Worm (Caenorhabditis elegans) whole organism, young adult: ENCODE measurements around the gene usp-46.

Source experiments
- B0019.2 ChIP-seq: fragments of 200-800 bp; sonication (Bioruptor generic); conservative IDR thresholded peaks from 2 replicates; pipeline ENCODE4 v1.3.6; 2022; ENCODE audit warnings: missing genetic modification reagents, missing genetic modification characterization, missing compliant biosample characterization
- F10E7.11 ChIP-seq: sonication (generic microtip); optimal IDR thresholded peaks from 2 replicates; lab custom pipeline; 2017; ENCODE audit warnings: mild to moderate bottlenecking, missing genetic modification characterization, moderate library complexity, missing compliant biosample characterization
- F23B12.7 ChIP-seq: sonication (generic microtip); optimal IDR thresholded peaks from 2 replicates; lab custom pipeline; 2017; ENCODE audit warnings: missing genetic modification characterization, mild to moderate bottlenecking, missing compliant biosample characterization, antibody characterized with exemption, moderate library complexity; ENCODE audit not compliant: insufficient read depth
- F39B2.1 ChIP-seq: fragments of 200-800 bp; sonication (Bioruptor generic); IDR thresholded peaks from 2 replicates; pipeline ENCODE4 v1.3.6; 2022; ENCODE audit warnings: missing genetic modification reagents, missing genetic modification characterization, missing compliant biosample characterization
- Y53F4B.3 ChIP-seq: fragments of 200-800 bp; sonication (Bioruptor generic); IDR thresholded peaks from 2 replicates; pipeline ENCODE4 v1.3.6; 2022; ENCODE audit warnings: missing genetic modification reagents, missing genetic modification characterization, missing compliant biosample characterization
- ama-1 ChIP-seq, 3 experiments: fragments of 150-350 bp in 1 of 3; sonication (generic microtip) in 2 of 3; optimal IDR thresholded peaks; 2 replicates each; lab custom pipeline; 2014 to 2018; ENCODE audit warnings: missing biosample characterization in 2 of 3, missing genetic modification characterization in 2 of 3, missing genetic modification reagents in 2 of 3
- atf-7 ChIP-seq: sonication (generic microtip); optimal IDR thresholded peaks from 2 replicates; lab custom pipeline; 2017; ENCODE audit warnings: mild to moderate bottlenecking, missing genetic modification characterization, missing compliant biosample characterization
- ceh-27 ChIP-seq: fragments of 200-800 bp; sonication (Bioruptor generic); optimal IDR thresholded peaks from 2 replicates; lab custom pipeline; 2018; ENCODE audit warnings: mild to moderate bottlenecking, missing genetic modification characterization, moderate library complexity, missing compliant biosample characterization
- ceh-58 ChIP-seq: fragments of 200-800 bp; sonication (Bioruptor generic); IDR thresholded peaks from 2 replicates; pipeline ENCODE4 v1.3.6; 2022; ENCODE audit warnings: missing genetic modification characterization, missing compliant biosample characterization
- chd-7 ChIP-seq: sonication (generic microtip); optimal IDR thresholded peaks from 2 replicates; lab custom pipeline; 2016; ENCODE audit warnings: mild to moderate bottlenecking, missing genetic modification characterization, moderate library complexity, missing compliant biosample characterization
- dox-1 ChIP-seq: fragments of 200-800 bp; sonication (Bioruptor generic); IDR thresholded peaks from 2 replicates; pipeline ENCODE4 v1.3.6; 2022; ENCODE audit warnings: missing genetic modification reagents, missing genetic modification characterization, missing compliant biosample characterization
- dpl-1 ChIP-seq: fragments of 150-350 bp; optimal IDR thresholded peaks from 2 replicates; lab custom pipeline; 2014; ENCODE audit warnings: missing biosample characterization, missing genetic modification reagents, missing genetic modification characterization
- efl-1 ChIP-seq: fragments of 150-350 bp; optimal IDR thresholded peaks from 2 replicates; lab custom pipeline; 2014; ENCODE audit warnings: missing biosample characterization, missing genetic modification reagents, missing genetic modification characterization
- ekl-4 ChIP-seq: fragments of 200-800 bp; sonication (Bioruptor generic); IDR thresholded peaks from 2 replicates; pipeline ENCODE4 v1.3.6; 2022; ENCODE audit warnings: missing genetic modification reagents, missing genetic modification characterization, missing compliant biosample characterization
- hlh-26 ChIP-seq: fragments of 200-800 bp; sonication (Bioruptor generic); conservative IDR thresholded peaks from 2 replicates; pipeline ENCODE4 v1.3.6; 2022; ENCODE audit warnings: missing genetic modification reagents, missing genetic modification characterization, missing compliant biosample characterization
- hrde-1 ChIP-seq: sonication (generic microtip); optimal IDR thresholded peaks from 2 replicates; lab custom pipeline; 2016; ENCODE audit warnings: missing genetic modification characterization, mild to moderate bottlenecking, missing compliant biosample characterization, moderate library complexity, missing genotype, missing genetic modification reagents, borderline replicate concordance
- hsf-1 ChIP-seq: fragments of 200-800 bp; sonication (Bioruptor generic); IDR thresholded peaks from 2 replicates; pipeline ENCODE4 v1.3.6; 2022; ENCODE audit warnings: missing genetic modification reagents, missing genetic modification characterization, missing compliant biosample characterization
- let-607 ChIP-seq, 2 experiments: fragments of 200-800 bp in 1 of 2; sonication (Bioruptor generic) in 1 of 2; sonication (generic microtip) in 1 of 2; optimal IDR thresholded peaks; 2 replicates each; lab custom pipeline; 2016 to 2018; ENCODE audit warnings: mild to moderate bottlenecking in 2 of 2, missing compliant biosample characterization in 2 of 2, missing genetic modification characterization in 2 of 2, moderate library complexity in 2 of 2, missing genotype in 1 of 2
- lin-26 ChIP-seq: fragments of 200-800 bp; sonication (Bioruptor generic); IDR thresholded peaks from 2 replicates; pipeline ENCODE4 v1.3.6; 2022; ENCODE audit warnings: missing genetic modification reagents, missing genetic modification characterization, missing compliant biosample characterization
- lin-35 ChIP-seq, 3 experiments: fragments of 150-350 bp in 2 of 3; sonication (generic microtip) in 1 of 3; optimal IDR thresholded peaks; 2 replicates each; lab custom pipeline; 2014 to 2018; ENCODE audit warnings: missing biosample characterization in 3 of 3, missing genetic modification characterization in 3 of 3, missing genetic modification reagents in 3 of 3
- lin-40 ChIP-seq: sonication (generic microtip); optimal IDR thresholded peaks from 2 replicates; lab custom pipeline; 2016; ENCODE audit warnings: missing genetic modification characterization, mild to moderate bottlenecking, missing compliant biosample characterization, missing genotype, missing genetic modification reagents
- lin-54 ChIP-seq: fragments of 200-800 bp; sonication (Bioruptor generic); optimal IDR thresholded peaks from 2 replicates; lab custom pipeline; 2018; ENCODE audit warnings: mild to moderate bottlenecking, missing genetic modification characterization, missing compliant biosample characterization
- lir-1 ChIP-seq: fragments of 200-800 bp; sonication (Bioruptor generic); conservative IDR thresholded peaks from 2 replicates; pipeline ENCODE4 v1.3.6; 2022; ENCODE audit warnings: missing genetic modification reagents, missing genetic modification characterization, missing compliant biosample characterization
- madf-8 ChIP-seq: fragments of 200-800 bp; sonication (Bioruptor generic); conservative IDR thresholded peaks from 2 replicates; pipeline ENCODE4 v1.3.6; 2022; ENCODE audit warnings: missing genetic modification reagents, missing genetic modification characterization, missing compliant biosample characterization
- mcd-1 ChIP-seq: fragments of 200-800 bp; sonication (Bioruptor generic); IDR thresholded peaks from 2 replicates; pipeline ENCODE4 v1.3.6; 2022; ENCODE audit warnings: missing genetic modification reagents, missing genetic modification characterization, missing compliant biosample characterization
- nfya-1 ChIP-seq: sonication (generic microtip); optimal IDR thresholded peaks from 2 replicates; lab custom pipeline; 2017; ENCODE audit warnings: antibody characterized with exemption, missing compliant biosample characterization, missing genetic modification characterization, borderline replicate concordance; ENCODE audit not compliant: insufficient read depth
- nfyb-1 ChIP-seq: fragments of 200-800 bp; sonication (Bioruptor generic); IDR thresholded peaks from 2 replicates; pipeline ENCODE4 v1.3.6; 2022; ENCODE audit warnings: missing genetic modification reagents, missing genetic modification characterization, missing compliant biosample characterization
- nhr-179 ChIP-seq: sonication (generic microtip); optimal IDR thresholded peaks from 2 replicates; lab custom pipeline; 2016; ENCODE audit warnings: mild to moderate bottlenecking, missing genetic modification characterization, missing compliant biosample characterization
- nhr-80 ChIP-seq: sonication (generic microtip); optimal IDR thresholded peaks from 2 replicates; lab custom pipeline; 2016; ENCODE audit warnings: missing genetic modification characterization, missing compliant biosample characterization
- pbrm-1 ChIP-seq: fragments of 200-800 bp; sonication (Bioruptor generic); IDR thresholded peaks from 2 replicates; pipeline ENCODE4 v1.3.6; 2022; ENCODE audit warnings: missing genetic modification reagents, missing genetic modification characterization, missing compliant biosample characterization
- rcor-1 ChIP-seq: fragments of 200-800 bp; sonication (Bioruptor generic); IDR thresholded peaks from 2 replicates; pipeline ENCODE4 v1.3.6; 2022; ENCODE audit warnings: missing genetic modification reagents, missing genetic modification characterization, missing compliant biosample characterization
- rpc-1 ChIP-seq, 2 experiments: fragments of 150-350 bp in 1 of 2; sonication (generic microtip) in 1 of 2; optimal IDR thresholded peaks; 2 replicates each; lab custom pipeline; 2014 to 2018; ENCODE audit warnings: missing biosample characterization in 1 of 2, missing genetic modification characterization in 1 of 2, missing genetic modification reagents in 1 of 2, missing genotype in 1 of 2
- sea-2 ChIP-seq: fragments of 200-800 bp; sonication (Bioruptor generic); IDR thresholded peaks from 2 replicates; pipeline ENCODE4 v1.3.6; 2022; ENCODE audit warnings: missing genetic modification characterization, missing compliant biosample characterization
- snpc-3.4 ChIP-seq: sonication (generic microtip); optimal IDR thresholded peaks from 2 replicates; lab custom pipeline; 2017; ENCODE audit warnings: missing genetic modification characterization, mild to moderate bottlenecking, missing compliant biosample characterization, antibody characterized with exemption, moderate library complexity, missing genotype, missing genetic modification reagents
- snpc-4 ChIP-seq, 5 experiments: fragments of 150-350 bp in 1 of 5; sonication (generic microtip) in 4 of 5; optimal IDR thresholded peaks; 2 replicates each; lab custom pipeline; 2014 to 2018; ENCODE audit warnings: missing genetic modification characterization in 5 of 5, missing biosample characterization in 3 of 5, antibody characterized with exemption in 2 of 5, mild to moderate bottlenecking in 2 of 5, missing compliant biosample characterization in 2 of 5, missing genotype in 2 of 5, moderate library complexity in 2 of 5, missing genetic modification reagents in 1 of 5
- somi-1 ChIP-seq: fragments of 200-800 bp; sonication (Bioruptor generic); optimal IDR thresholded peaks from 2 replicates; lab custom pipeline; 2018; ENCODE audit warnings: mild to moderate bottlenecking, missing genetic modification characterization, missing compliant biosample characterization
- tlf-1 ChIP-seq: fragments of 200-800 bp; sonication (Bioruptor generic); optimal IDR thresholded peaks from 2 replicates; lab custom pipeline; 2018; ENCODE audit warnings: mild to moderate bottlenecking, missing genetic modification characterization, missing compliant biosample characterization
- zfh-2 ChIP-seq: fragments of 200-800 bp; sonication (Bioruptor generic); conservative IDR thresholded peaks from 2 replicates; pipeline ENCODE4 v1.3.6; 2022; ENCODE audit warnings: missing genetic modification reagents, missing genetic modification characterization, missing compliant biosample characterization
- ztf-26 ChIP-seq: sonication (generic microtip); optimal IDR thresholded peaks from 2 replicates; lab custom pipeline; 2017; ENCODE audit warnings: missing genetic modification characterization, missing compliant biosample characterization

usp-46 gene

ce11 chrIII:9818763-9819162 lies 42.3 kb downstream of the usp-46 start, which contains the start of gene panl-3 (continued):
- TF ChIP-seq mcd-1 (GFP tag; lab: Robert Waterston, UW): peak; percentile 46; the same call in 1 of the 2 replicates
- peak; percentile 36 for TF ChIP-seq somi-1 (GFP tag; lab: Kevin White, UChicago)
- TF ChIP-seq hsf-1 (GFP tag; lab: Robert Waterston, UW): peak; percentile 26; the same call in 1 of the 2 replicates
- TF ChIP-seq nhr-80 (tag; lab: Kevin White, UChicago): peak; percentile 44
- TF ChIP-seq pbrm-1 (GFP tag; lab: Robert Waterston, UW): 0 out of 2 replicates have a peak, but pooled peaks have one; percentile 12
- TF ChIP-seq dox-1 (GFP tag; lab: Robert Waterston, UW): 0 out of 2 replicates have a peak, but pooled peaks have one; percentile 26
- TF ChIP-seq lin-54 (GFP tag; lab: Kevin White, UChicago): peak; percentile 36
- no peak for TF ChIP-seq lir-1 (GFP tag; lab: Robert Waterston, UW)
- TF ChIP-seq F23B12.7: peak; percentile 41
- TF ChIP-seq chd-7 (tag; lab: Kevin White, UChicago): peak; percentile 52
- TF ChIP-seq dpl-1 (GFP tag; lab: Kevin White, UChicago): peak; percentile 0
- TF ChIP-seq let-607 (tag; optimal IDR thresholded peaks at IDR 0.05; lab: Kevin White, UChicago): peak; percentile 39 to 46
- TF ChIP-seq lin-40 (tag; lab: Kevin White, UChicago): peak; percentile 37
- no peak for TF ChIP-seq snpc-4 (GFP tag; optimal IDR thresholded peaks at IDR 0.05; lab: Kevin White, UChicago)
- peak in 2 of 4 experiments; percentile 31 to 38 for TF ChIP-seq snpc-4 (tag; optimal IDR thresholded peaks at IDR 0.05; lab: Kevin White, UChicago)
- TF ChIP-seq rcor-1: peak; percentile 43; the same call in 1 of the 2 replicates
- peak; percentile 49 for TF ChIP-seq ceh-27 (GFP tag; lab: Kevin White, UChicago)
- TF ChIP-seq ztf-26 (tag; lab: Kevin White, UChicago): peak; percentile 4
- TF ChIP-seq efl-1: no peak

ce11 chrIII:9822942-9823341 lies 46.5 kb downstream of the usp-46 start, which contains the start of gene arl-5:
arl-5 (plus strand) TSS chrIII:9823242.
- TF ChIP-seq efl-1 (no peak), B0019.2 (GFP tag; lab: Robert Waterston, UW) (no peak), zfh-2 (GFP tag; lab: Robert Waterston, UW) (no peak), sea-2 (GFP tag; lab: Robert Waterston, UW) (no peak), nfya-1 (tag; lab: Kevin White, UChicago) (no peak), nhr-179 (no peak), atf-7 (tag; lab: Kevin White, UChicago) (no peak), ekl-4 (no peak), F10E7.11 (tag; lab: Kevin White, UChicago) (no peak), ceh-58 (GFP tag; lab: Robert Waterston, UW) (no peak), rpc-1 (optimal IDR thresholded peaks at IDR 0.05; lab: Kevin White, UChicago) (no peak), rpc-1 (tag; optimal IDR thresholded peaks at IDR 0.05; lab: Kevin White, UChicago) (no peak), somi-1 (GFP tag; lab: Kevin White, UChicago) (no peak), F39B2.1 (GFP tag; lab: Robert Waterston, UW) (no peak), rcor-1 (no peak), F23B12.7 (no peak), madf-8 (GFP tag; lab: Robert Waterston, UW) (no peak), ama-1 (optimal IDR thresholded peaks at IDR 0.05; lab: Kevin White, UChicago) (no peak), ama-1 (GFP tag; optimal IDR thresholded peaks at IDR 0.05; lab: Kevin White, UChicago) (no peak), lin-35 (GFP tag; optimal IDR thresholded peaks at IDR 0.05; lab: Kevin White, UChicago) (no peak), tlf-1 (no peak)

ce11 chrIII:9823748-9824147 lies 47.3 kb downstream of the usp-46 start:
- TF ChIP-seq nfyb-1 (GFP tag; lab: Robert Waterston, UW) (no peak), snpc-3.4 (tag; lab: Kevin White, UChicago) (no peak), lin-26 (GFP tag; lab: Robert Waterston, UW) (no peak), Y53F4B.3 (GFP tag; lab: Robert Waterston, UW) (no peak), hrde-1 (no peak), B0019.2 (GFP tag; lab: Robert Waterston, UW) (no peak), hlh-26 (GFP tag; lab: Robert Waterston, UW) (no peak)
